Fruit fly (Drosophila melanogaster) whole organism, embryonic: ENCODE results near the gene CG17650.

Source experiments
- Atf3 ChIP-seq: fragments of 200-800 bp; sonication (Bioruptor generic); optimal IDR thresholded peaks from 3 replicates; lab custom pipeline; 2016; ENCODE audit warnings: missing biosample characterization, missing genetic modification characterization
- CG1233 ChIP-seq: fragments of 200-800 bp; sonication (Bioruptor generic); optimal IDR thresholded peaks from 4 replicates; lab custom pipeline; 2018; ENCODE audit warnings: missing biosample characterization, mild to moderate bottlenecking, missing genetic modification characterization
- CG13296 ChIP-seq: fragments of 200-800 bp; sonication (Bioruptor generic); optimal IDR thresholded peaks from 3 replicates; lab custom pipeline; 2018; ENCODE audit warnings: missing biosample characterization, mild to moderate bottlenecking, missing genetic modification characterization
- CG1603 ChIP-seq: fragments of 200-800 bp; sonication (Bioruptor generic); optimal IDR thresholded peaks from 2 replicates; lab custom pipeline; 2019; ENCODE audit warnings: missing biosample characterization, mild to moderate bottlenecking, missing genetic modification characterization, moderate library complexity
- CG17359 ChIP-seq: fragments of 200-800 bp; sonication (Bioruptor generic); optimal IDR thresholded peaks from 3 replicates; lab custom pipeline; 2018; ENCODE audit warnings: missing biosample characterization, mild to moderate bottlenecking, missing genetic modification characterization, moderate library complexity
- CG2120 ChIP-seq: fragments of 200-800 bp; sonication (Bioruptor generic); optimal IDR thresholded peaks from 3 replicates; lab custom pipeline; 2016; ENCODE audit warnings: missing biosample characterization, missing genetic modification characterization
- CG2129 ChIP-seq: fragments of 200-800 bp; sonication (Bioruptor generic); IDR thresholded peaks from 2 replicates; pipeline ENCODE4 v1.3.6; 2022; ENCODE audit warnings: missing biosample characterization, missing genetic modification characterization; ENCODE audit not compliant: partially characterized antibody
- CG3065 ChIP-seq: fragments of 200-800 bp; sonication (Bioruptor generic); optimal IDR thresholded peaks from 2 replicates; lab custom pipeline; 2016; ENCODE audit warnings: missing biosample characterization, missing genetic modification characterization
- CG31224 ChIP-seq: fragments of 200-800 bp; sonication (Bioruptor generic); IDR thresholded peaks from 2 replicates; pipeline ENCODE4 v1.3.6; 2022; ENCODE audit warnings: missing biosample characterization, missing genetic modification characterization
- CG31388 ChIP-seq: fragments of 200-800 bp; sonication (Bioruptor generic); optimal IDR thresholded peaks from 2 replicates; lab custom pipeline; 2016; ENCODE audit warnings: missing biosample characterization, missing genetic modification characterization
- CG33213 ChIP-seq: fragments of 200-800 bp; sonication (Bioruptor generic); optimal IDR thresholded peaks from 3 replicates; lab custom pipeline; 2016; ENCODE audit warnings: missing biosample characterization, missing genetic modification characterization
- CG33557 ChIP-seq: fragments of 200-800 bp; sonication (Bioruptor generic); optimal IDR thresholded peaks from 2 replicates; lab custom pipeline; 2019; ENCODE audit warnings: missing biosample characterization, mild to moderate bottlenecking, missing genetic modification characterization, moderate library complexity
- CG3726 ChIP-seq: fragments of 200-800 bp; sonication (Bioruptor generic); IDR thresholded peaks from 3 replicates; pipeline ENCODE4, ENCODE4 v1.3.6; 2022; ENCODE audit warnings: missing biosample characterization, missing genetic modification characterization
- CG6654 ChIP-seq: fragments of 200-800 bp; sonication (Bioruptor generic); optimal IDR thresholded peaks from 2 replicates; lab custom pipeline; 2017; ENCODE audit warnings: missing biosample characterization, mild to moderate bottlenecking, missing genetic modification characterization
- CG6854 ChIP-seq: fragments of 200-800 bp; sonication (Bioruptor generic); optimal IDR thresholded peaks from 3 replicates; lab custom pipeline; 2017; ENCODE audit warnings: missing biosample characterization, mild to moderate bottlenecking, missing genetic modification characterization
- CG7928 ChIP-seq: fragments of 200-800 bp; sonication (Bioruptor generic); optimal IDR thresholded peaks from 2 replicates; lab custom pipeline; 2017; ENCODE audit warnings: missing biosample characterization, mild to moderate bottlenecking, missing genetic modification characterization
- CG7963 ChIP-seq: fragments of 200-800 bp; sonication (Bioruptor generic); IDR thresholded peaks from 3 replicates; pipeline ENCODE4 v1.3.6; 2022; ENCODE audit warnings: missing biosample characterization, missing genetic modification characterization; ENCODE audit not compliant: partially characterized antibody
- CG9797 ChIP-seq: fragments of 200-800 bp; sonication (Bioruptor generic); optimal IDR thresholded peaks from 3 replicates; lab custom pipeline; 2018; ENCODE audit warnings: missing biosample characterization, mild to moderate bottlenecking, missing genetic modification characterization
- CG9932 ChIP-seq: fragments of 200-800 bp; sonication (Bioruptor generic); IDR thresholded peaks from 2 replicates; pipeline ENCODE4 v1.3.6; 2022; ENCODE audit warnings: missing biosample characterization, missing genetic modification characterization
- Dad ChIP-seq: fragments of 200-800 bp; sonication (Bioruptor generic); optimal IDR thresholded peaks from 3 replicates; lab custom pipeline; 2016; ENCODE audit warnings: missing biosample characterization, missing genetic modification characterization
- Dll ChIP-seq: fragments of 200-800 bp; sonication (Bioruptor generic); IDR thresholded peaks from 4 replicates; pipeline ENCODE4 v1.3.6; 2022; ENCODE audit warnings: missing biosample characterization, missing genetic modification characterization; ENCODE audit not compliant: partially characterized antibody
- HLH3B ChIP-seq: fragments of 200-800 bp; sonication (Bioruptor generic); IDR thresholded peaks from 2 replicates; pipeline ENCODE4 v1.3.6; 2022; ENCODE audit warnings: missing biosample characterization, missing genetic modification characterization
- Lhr ChIP-seq: fragments of 200-800 bp; sonication (Bioruptor generic); optimal IDR thresholded peaks from 3 replicates; lab custom pipeline; 2017; ENCODE audit warnings: mild to moderate bottlenecking, missing biosample characterization, missing genetic modification reagents, missing genetic modification characterization
- NC2β ChIP-seq: fragments of 200-800 bp; sonication (Bioruptor generic); optimal IDR thresholded peaks from 2 replicates; lab custom pipeline; 2016; ENCODE audit warnings: missing biosample characterization, missing genetic modification characterization
- NFAT ChIP-seq: fragments of 200-800 bp; sonication (Bioruptor generic); IDR thresholded peaks from 2 replicates; pipeline ENCODE4 v1.3.6; 2022; ENCODE audit warnings: missing biosample characterization, missing genetic modification characterization
- Sox100B ChIP-seq: fragments of 200-800 bp; sonication (Bioruptor generic); optimal IDR thresholded peaks from 3 replicates; lab custom pipeline; 2018; ENCODE audit warnings: missing biosample characterization, mild to moderate bottlenecking, missing genetic modification characterization
- Spps ChIP-seq: fragments of 200-800 bp; sonication (Bioruptor generic); optimal IDR thresholded peaks from 2 replicates; lab custom pipeline; 2018; ENCODE audit warnings: missing biosample characterization, mild to moderate bottlenecking, missing genetic modification characterization
- Trl ChIP-seq, 3 experiments: fragments of >200 bp in 2 of 3; fragments of 200-800 bp in 1 of 3; sonication (Bioruptor generic) in 1 of 3; optimal IDR thresholded peaks; 2 replicates in 1 of 3; 3 replicates in 2 of 3; lab custom pipeline; 2016 to 2017; ENCODE audit warnings: missing biosample characterization in 1 of 3, missing genetic modification characterization in 1 of 3
- abd-A ChIP-seq: fragments of 200-800 bp; sonication (Bioruptor generic); optimal IDR thresholded peaks from 3 replicates; lab custom pipeline; 2019; ENCODE audit warnings: missing biosample characterization, mild to moderate bottlenecking, missing genetic modification characterization, moderate library complexity
- ato ChIP-seq: fragments of 200-800 bp; sonication (Bioruptor generic); IDR thresholded peaks from 2 replicates; pipeline ENCODE4 v1.3.6; 2022; ENCODE audit warnings: missing biosample characterization, missing genetic modification characterization; ENCODE audit not compliant: partially characterized antibody
- chinmo ChIP-seq: fragments of 200-800 bp; sonication (Bioruptor generic); IDR thresholded peaks from 4 replicates; pipeline ENCODE4 v1.3.6; 2022; ENCODE audit warnings: missing biosample characterization, missing genetic modification characterization; ENCODE audit not compliant: partially characterized antibody
- ci ChIP-seq: fragments of 200-800 bp; sonication (Bioruptor generic); IDR thresholded peaks from 3 replicates; pipeline ENCODE4 v1.3.6; 2022; ENCODE audit warnings: missing biosample characterization, missing genetic modification characterization
- disco-r ChIP-seq: fragments of 200-800 bp; sonication (Bioruptor generic); optimal IDR thresholded peaks from 2 replicates; lab custom pipeline; 2016; ENCODE audit warnings: missing biosample characterization, missing genetic modification characterization
- gem ChIP-seq: fragments of 200-800 bp; sonication (Bioruptor generic); optimal IDR thresholded peaks from 2 replicates; lab custom pipeline; 2019; ENCODE audit warnings: missing biosample characterization, mild to moderate bottlenecking, missing genetic modification characterization, moderate library complexity
- gsb ChIP-seq: fragments of 200-800 bp; sonication (Bioruptor generic); IDR thresholded peaks from 2 replicates; pipeline ENCODE4 v1.3.6; 2022; ENCODE audit warnings: missing biosample characterization, missing genetic modification characterization
- kah ChIP-seq: fragments of 200-800 bp; sonication (Bioruptor generic); optimal IDR thresholded peaks from 2 replicates; lab custom pipeline; 2018; ENCODE audit warnings: missing biosample characterization, mild to moderate bottlenecking, missing genetic modification characterization
- kay ChIP-seq: fragments of 200-800 bp; sonication (Bioruptor generic); optimal IDR thresholded peaks from 2 replicates; lab custom pipeline; 2016; ENCODE audit warnings: missing biosample characterization, missing genetic modification characterization
- lola ChIP-seq, 3 experiments: fragments of >200 bp in 2 of 3; fragments of 200-800 bp in 1 of 3; sonication (Bioruptor generic) in 1 of 3; optimal IDR thresholded peaks; 2 replicates each; lab custom pipeline; 2017 to 2019; ENCODE audit warnings: missing biosample characterization in 3 of 3, missing genetic modification characterization in 3 of 3, mild to moderate bottlenecking in 1 of 3, moderate library complexity in 1 of 3
- nmo ChIP-seq: fragments of 200-800 bp; sonication (Bioruptor generic); optimal IDR thresholded peaks from 2 replicates; lab custom pipeline; 2018; ENCODE audit warnings: missing biosample characterization, mild to moderate bottlenecking, missing genetic modification characterization, moderate library complexity
- otp ChIP-seq: fragments of 200-800 bp; sonication (Bioruptor generic); IDR thresholded peaks from 3 replicates; pipeline ENCODE4, ENCODE4 v1.3.6; 2022; ENCODE audit warnings: missing biosample characterization, missing genetic modification characterization
- pnt ChIP-seq: fragments of 200-800 bp; sonication (Bioruptor generic); optimal IDR thresholded peaks from 3 replicates; lab custom pipeline; 2016; ENCODE audit warnings: missing biosample characterization, missing genetic modification characterization
- schlank ChIP-seq: fragments of 200-800 bp; sonication (Bioruptor generic); optimal IDR thresholded peaks from 2 replicates; lab custom pipeline; 2018; ENCODE audit warnings: missing biosample characterization, mild to moderate bottlenecking, missing genetic modification characterization
- sens ChIP-seq: fragments of 200-800 bp; sonication (Bioruptor generic); peaks from one replicate; lab custom pipeline; 2016; ENCODE audit warnings: missing biosample characterization, missing genetic modification characterization
- so ChIP-seq: fragments of 200-800 bp; sonication (Bioruptor generic); IDR thresholded peaks from 3 replicates; pipeline ENCODE4 v1.3.6; 2022; ENCODE audit warnings: missing biosample characterization, missing genetic modification characterization
- stwl ChIP-seq: fragments of 200-800 bp; sonication (Bioruptor generic); optimal IDR thresholded peaks from 3 replicates; lab custom pipeline; 2018; ENCODE audit warnings: missing biosample characterization, mild to moderate bottlenecking, missing genetic modification characterization, moderate library complexity
- ttk ChIP-seq: fragments of 200-800 bp; sonication (Bioruptor generic); IDR thresholded peaks from 2 replicates; pipeline ENCODE4 v2.1.2; 2022; ENCODE audit warnings: missing biosample characterization, missing genetic modification characterization
- tx ChIP-seq: fragments of 200-800 bp; sonication (Bioruptor generic); optimal IDR thresholded peaks from 2 replicates; lab custom pipeline; 2016; ENCODE audit warnings: missing biosample characterization, missing genetic modification characterization
- wek ChIP-seq: fragments of 200-800 bp; sonication (Bioruptor generic); optimal IDR thresholded peaks from 3 replicates; lab custom pipeline; 2018; ENCODE audit warnings: missing biosample characterization, mild to moderate bottlenecking, missing genetic modification characterization, moderate library complexity
- z ChIP-seq: fragments of 200-800 bp; sonication (Bioruptor generic); IDR thresholded peaks from 3 replicates; pipeline ENCODE4 v1.3.6; 2022; ENCODE audit warnings: missing biosample characterization, missing genetic modification characterization
- zen2 ChIP-seq: fragments of 200-800 bp; sonication (Bioruptor generic); IDR thresholded peaks from 3 replicates; pipeline ENCODE4 v1.3.6; 2022; ENCODE audit warnings: missing biosample characterization, missing genetic modification characterization; ENCODE audit not compliant: partially characterized antibody

CG17650 gene

dm6 chr2L:1740095-1740494, 18.8 kb downstream of the CG17650 start (continued):
- TF ChIP-seq nmo (GFP tag; lab: Kevin White, UChicago) (no peak), CG17359 (tag; lab: Kevin White, UChicago) (peak; percentile 6), Trl (optimal IDR thresholded peaks at IDR 0.05; lab: Kevin White, UChicago) (no peak), Trl (GFP tag; optimal IDR thresholded peaks at IDR 0.05; lab: Kevin White, UChicago) (no peak), gsb (GFP tag; lab: Robert Waterston, UW) (no peak), Lhr (GFP tag; lab: Kevin White, UChicago) (no peak), CG33557 (GFP tag; lab: Kevin White, UChicago) (no peak), ttk (no peak), kah (no peak), CG31224 (GFP tag; lab: Robert Waterston, UW) (no peak), stwl (tag; lab: Kevin White, UChicago) (no peak), kay (no peak), Spps (no peak), Atf3 (no peak), pnt (GFP tag; lab: Kevin White, UChicago) (no peak), CG3726 (GFP tag; lab: Robert Waterston, UW) (no peak), CG33213 (no peak), CG6654 (GFP tag; lab: Kevin White, UChicago) (no peak), CG6854 (no peak), z (GFP tag; lab: Robert Waterston, UW) (0 out of 3 replicates have a peak, but pooled peaks have one; percentile 7), NFAT (GFP tag; lab: Robert Waterston, UW) (no peak), sens (peak; percentile 10), NC2β (GFP tag; lab: Kevin White, UChicago) (no peak), CG1603 (no peak), CG2129 (GFP tag; lab: Robert Waterston, UW) (no peak), CG2120 (no peak), Dll (GFP tag; lab: Robert Waterston, UW) (no peak), CG31388 (GFP tag; lab: Kevin White, UChicago) (no peak), otp (0 out of 3 replicates have a peak, but pooled peaks have one; percentile 22), wek (no peak), CG7928 (no peak), tx (GFP tag; lab: Kevin White, UChicago) (no peak), abd-A (tag; lab: Kevin White, UChicago) (no peak), schlank (tag; lab: Kevin White, UChicago) (no peak), CG1233 (GFP tag; lab: Kevin White, UChicago) (no peak), so (GFP tag; lab: Robert Waterston, UW) (no peak), HLH3B (GFP tag; lab: Robert Waterston, UW) (no peak; the same call in 1 of the 2 replicates), Sox100B (GFP tag; lab: Kevin White, UChicago) (peak; percentile 3), CG7963 (GFP tag; lab: Robert Waterston, UW) (no peak), chinmo (GFP tag; lab: Robert Waterston, UW) (0 out of 4 replicates have a peak, but pooled peaks have one; percentile 5), CG9932 (GFP tag; lab: Robert Waterston, UW) (peak; percentile 13; the same call in 1 of the 2 replicates), zen2 (GFP tag; lab: Robert Waterston, UW) (no peak), lola (GFP tag; optimal IDR thresholded peaks at IDR 0.05; lab: Kevin White, UChicago) (no peak), Dad (GFP tag; lab: Kevin White, UChicago) (no peak), ci (GFP tag; lab: Robert Waterston, UW) (peak; percentile 34; the same call in 1 of the 3 replicates), gem (tag; lab: Kevin White, UChicago) (peak; percentile 12), CG3065 (no peak), CG13296 (GFP tag; lab: Kevin White, UChicago) (peak; percentile 19), ato (no peak), CG9797 (GFP tag; lab: Kevin White, UChicago) (no peak), disco-r (GFP tag; lab: Kevin White, UChicago) (no peak)
